Fruit fly (Drosophila melanogaster) whole organism: Measurements from ENCODE around the gene Cad74A.

Experiments
- CG8478 ChIP-seq: fragments of >200 bp; optimal IDR thresholded peaks from 2 replicates; lab custom pipeline; 2018; ENCODE audit warnings: inconsistent platforms
- Dll ChIP-seq: fragments of >200 bp; optimal IDR thresholded peaks from 2 replicates; lab custom pipeline; 2017
- EcR ChIP-seq, 2 experiments: fragments of >200 bp; optimal IDR thresholded peaks; 2 replicates each; lab custom pipeline; 2017; ENCODE audit warnings: missing biosample characterization in 2 of 2, missing genetic modification characterization in 2 of 2, missing genetic modification reagents in 2 of 2
- psq ChIP-seq: fragments of >200 bp; optimal IDR thresholded peaks from 2 replicates; lab custom pipeline; 2017
- usp ChIP-seq: fragments of >200 bp; optimal IDR thresholded peaks from 2 replicates; lab custom pipeline; 2017; ENCODE audit warnings: missing biosample characterization, missing genetic modification characterization, mixed read lengths

DNA sequence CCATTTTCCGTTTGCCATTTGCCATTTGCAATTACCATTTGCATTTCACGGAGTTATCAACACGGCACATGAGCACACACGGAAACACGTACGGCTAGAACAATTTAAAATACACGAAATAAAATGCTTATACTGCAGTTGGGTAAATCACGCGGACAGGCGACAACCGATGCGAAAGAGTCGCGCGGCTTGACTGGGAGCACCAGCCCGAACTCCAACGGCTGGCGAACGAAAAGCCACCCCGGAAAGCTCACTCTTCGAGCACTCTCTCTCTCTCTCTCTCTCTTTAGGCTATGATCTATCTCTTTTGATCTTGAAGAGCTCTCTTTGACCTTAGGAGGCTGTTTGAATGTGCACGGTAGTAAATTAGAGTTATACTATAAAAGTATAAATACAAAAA is 42.0 kb upstream of the Cad74A start, which contains the start of gene blot:
- TF ChIP-seq EcR (GFP tag; optimal IDR thresholded peaks at IDR 0.05; lab: Kevin White, UChicago) (no peak), CG8478 (lab: Kevin White, UChicago) (no peak), Dll (peak; percentile 12), psq (lab: Kevin White, UChicago) (no peak), usp (GFP tag; lab: Kevin White, UChicago) (no peak)
